Worm (Caenorhabditis elegans) whole organism, early embryonic: ENCODE results near the gene gst-9.

Experiments
- B0310.2 ChIP-seq: sonication (generic microtip); optimal IDR thresholded peaks from 2 replicates; lab custom pipeline; 2016; ENCODE audit warnings: mild to moderate bottlenecking, missing genetic modification characterization, missing compliant biosample characterization
- ceh-36 ChIP-seq: sonication (generic microtip); optimal IDR thresholded peaks from 2 replicates; lab custom pipeline; 2016; ENCODE audit warnings: missing genetic modification characterization, inconsistent platforms, missing compliant biosample characterization
- hmbx-1 ChIP-seq: sonication (generic microtip); optimal IDR thresholded peaks from 2 replicates; lab custom pipeline; 2016; ENCODE audit warnings: mild to moderate bottlenecking, missing genetic modification characterization, missing compliant biosample characterization
- tbx-11 ChIP-seq: fragments of 200-800 bp; sonication (Bioruptor generic); IDR thresholded peaks from 2 replicates; pipeline ENCODE4 v1.3.6; 2022; ENCODE audit warnings: missing genetic modification characterization, missing compliant biosample characterization

ce11 chrII:4908160-4908559 lies 16.8 kb downstream of the gst-9 start:
- TF ChIP-seq ceh-36 (tag; lab: Kevin White, UChicago) (no peak), B0310.2 (tag; lab: Kevin White, UChicago) (no peak), tbx-11 (GFP tag; lab: Robert Waterston, UW) (no peak), hmbx-1 (tag; lab: Kevin White, UChicago) (no peak)
